Worm (Caenorhabditis elegans) whole organism, L4 larva: ENCODE data around the gene D1025.10.

Experiments used
- ceh-28 ChIP-seq: fragments of 150-350 bp; optimal IDR thresholded peaks from 2 replicates; lab custom pipeline; 2014; ENCODE audit warnings: missing biosample characterization, missing genetic modification reagents, missing genetic modification characterization
- zag-1 ChIP-seq: fragments of 150-350 bp; optimal IDR thresholded peaks from 2 replicates; lab custom pipeline; 2014; ENCODE audit warnings: missing biosample characterization, missing genetic modification characterization

DNA sequence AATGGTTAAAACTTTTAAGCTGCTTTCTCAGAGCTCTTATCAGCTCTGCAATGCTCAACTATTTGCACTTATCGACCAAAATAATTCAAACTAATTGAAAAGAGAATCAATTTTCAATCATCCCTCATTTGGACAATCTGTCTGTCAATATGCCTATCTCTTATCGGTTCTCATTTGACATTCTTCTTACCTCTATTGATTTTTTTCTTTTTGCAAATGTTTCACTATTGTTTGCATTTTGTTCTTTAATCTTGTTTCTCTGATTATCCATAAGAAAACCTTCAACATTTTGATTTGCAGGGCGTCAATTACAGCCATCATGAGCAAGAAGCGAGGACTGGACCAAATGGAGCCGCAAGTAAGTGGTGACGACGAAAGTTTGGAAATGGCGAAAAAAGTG, at the start of gene D1025.10:
- TF ChIP-seq ceh-28 (tag; lab: Kevin White, UChicago) (no peak), zag-1 (tag; lab: Kevin White, UChicago) (no peak)
